Worm (Caenorhabditis elegans) whole organism, L3 larva: ENCODE data around the gene tpst-2.

Experiments
- R02D3.7 ChIP-seq: fragments of 150-350 bp; optimal IDR thresholded peaks from 2 replicates; lab custom pipeline; 2014; ENCODE audit warnings: missing biosample characterization, missing genetic modification characterization
- aly-2 ChIP-seq: fragments of 150-350 bp; optimal IDR thresholded peaks from 2 replicates; lab custom pipeline; 2014; ENCODE audit warnings: missing biosample characterization, missing genetic modification characterization
- ama-1 ChIP-seq: fragments of 150-350 bp; optimal IDR thresholded peaks from 2 replicates; lab custom pipeline; 2018
- ceh-28 ChIP-seq: fragments of 150-350 bp; optimal IDR thresholded peaks from 2 replicates; lab custom pipeline; 2014; ENCODE audit warnings: missing biosample characterization, missing genetic modification reagents, missing genetic modification characterization
- ceh-82 ChIP-seq: fragments of 150-350 bp; optimal IDR thresholded peaks from 2 replicates; lab custom pipeline; 2014; ENCODE audit warnings: missing biosample characterization, missing genetic modification characterization
- ceh-9 ChIP-seq: sonication (generic microtip); optimal IDR thresholded peaks from 2 replicates; lab custom pipeline; 2018; ENCODE audit warnings: missing biosample characterization, missing genetic modification characterization
- daf-12 ChIP-seq: fragments of 150-350 bp; optimal IDR thresholded peaks from 2 replicates; lab custom pipeline; 2014; ENCODE audit warnings: missing biosample characterization, missing genetic modification reagents, missing genetic modification characterization
- egl-27 ChIP-seq: sonication (generic microtip); optimal IDR thresholded peaks from 4 replicates; lab custom pipeline; 2017; ENCODE audit warnings: missing biosample characterization, missing genetic modification reagents, missing genetic modification characterization
- egl-5 ChIP-seq: fragments of 150-350 bp; optimal IDR thresholded peaks from 2 replicates; lab custom pipeline; 2017; ENCODE audit warnings: missing biosample characterization, missing genetic modification reagents, missing genetic modification characterization, inconsistent platforms
- elt-2 ChIP-seq: sonication (generic microtip); optimal IDR thresholded peaks from 2 replicates; lab custom pipeline; 2016; ENCODE audit warnings: missing genetic modification reagents, mild to moderate bottlenecking, missing genetic modification characterization, missing compliant biosample characterization
- elt-3 ChIP-seq, 3 experiments: fragments of 150-350 bp in 1 of 3; sonication (generic microtip) in 2 of 3; optimal IDR thresholded peaks; 2 replicates in 2 of 3; 4 replicates in 1 of 3; lab custom pipeline; 2014 to 2017; ENCODE audit warnings: missing biosample characterization in 3 of 3, missing genetic modification characterization in 3 of 3
- eor-1 ChIP-seq, 2 experiments: fragments of 150-350 bp; optimal IDR thresholded peaks; 2 replicates each; lab custom pipeline; 2014 to 2018; ENCODE audit warnings: missing biosample characterization in 2 of 2, missing genetic modification characterization in 2 of 2
- fkh-10 ChIP-seq: sonication (generic microtip); optimal IDR thresholded peaks from 2 replicates; lab custom pipeline; 2017; ENCODE audit warnings: missing biosample characterization, missing genetic modification reagents, missing genetic modification characterization
- fos-1 ChIP-seq: fragments of 150-350 bp; optimal IDR thresholded peaks from 2 replicates; lab custom pipeline; 2014; ENCODE audit warnings: missing biosample characterization, missing genetic modification characterization
- hmg-11 ChIP-seq: sonication (generic microtip); optimal IDR thresholded peaks from 2 replicates; lab custom pipeline; 2016; ENCODE audit warnings: missing genetic modification characterization, missing compliant biosample characterization
- jun-1 ChIP-seq: fragments of 150-350 bp; optimal IDR thresholded peaks from 2 replicates; lab custom pipeline; 2014; ENCODE audit warnings: missing biosample characterization, missing genetic modification reagents, missing genetic modification characterization
- lin-15B ChIP-seq: fragments of 150-350 bp; optimal IDR thresholded peaks from 2 replicates; lab custom pipeline; 2014; ENCODE audit warnings: missing biosample characterization, missing genetic modification characterization
- mdl-1 ChIP-seq: fragments of 150-350 bp; optimal IDR thresholded peaks from 2 replicates; lab custom pipeline; 2014; ENCODE audit warnings: missing biosample characterization, missing genetic modification characterization
- mml-1 ChIP-seq: fragments of 150-350 bp; sonication (generic microtip); optimal IDR thresholded peaks from 3 replicates; lab custom pipeline; 2014; ENCODE audit warnings: missing biosample characterization, missing genetic modification characterization
- nfya-1 ChIP-seq: sonication (generic microtip); optimal IDR thresholded peaks from 2 replicates; lab custom pipeline; 2017; ENCODE audit warnings: missing genetic modification characterization, mild to moderate bottlenecking, missing compliant biosample characterization, antibody characterized with exemption, moderate library complexity; ENCODE audit not compliant: insufficient read depth
- nhr-11 ChIP-seq: fragments of 150-350 bp; optimal IDR thresholded peaks from 2 replicates; lab custom pipeline; 2014; ENCODE audit warnings: missing biosample characterization, missing genetic modification characterization
- nhr-23 ChIP-seq: fragments of 150-350 bp; optimal IDR thresholded peaks from 2 replicates; lab custom pipeline; 2014; ENCODE audit warnings: missing biosample characterization, missing genetic modification reagents, missing genetic modification characterization
- nhr-25 ChIP-seq: sonication (generic microtip); optimal IDR thresholded peaks from 2 replicates; lab custom pipeline; 2017; ENCODE audit warnings: missing biosample characterization, missing genetic modification characterization
- nhr-28 ChIP-seq: fragments of 150-350 bp; optimal IDR thresholded peaks from 2 replicates; lab custom pipeline; 2014; ENCODE audit warnings: missing biosample characterization, missing genetic modification characterization
- nhr-67 ChIP-seq: fragments of 150-350 bp; optimal IDR thresholded peaks from 2 replicates; lab custom pipeline; 2014; ENCODE audit warnings: missing biosample characterization, missing genetic modification characterization
- nhr-76 ChIP-seq: fragments of 150-350 bp; sonication (generic microtip); optimal IDR thresholded peaks from 5 replicates; lab custom pipeline; 2014; ENCODE audit warnings: missing biosample characterization, missing genetic modification characterization
- nhr-77 ChIP-seq: fragments of 150-350 bp; optimal IDR thresholded peaks from 2 replicates; lab custom pipeline; 2014; ENCODE audit warnings: missing biosample characterization, missing genetic modification characterization
- pha-4 ChIP-seq: fragments of 150-350 bp; optimal IDR thresholded peaks from 2 replicates; lab custom pipeline; 2014; ENCODE audit warnings: missing biosample characterization, missing genetic modification reagents, missing genetic modification characterization
- pqm-1 ChIP-seq: fragments of 150-350 bp; optimal IDR thresholded peaks from 2 replicates; lab custom pipeline; 2017; ENCODE audit warnings: missing biosample characterization, missing genetic modification characterization, inconsistent platforms
- sea-2 ChIP-seq: fragments of 150-350 bp; sonication (generic microtip); optimal IDR thresholded peaks from 4 replicates; lab custom pipeline; 2014; ENCODE audit warnings: missing biosample characterization, missing genetic modification reagents, missing genetic modification characterization
- snpc-4 ChIP-seq: fragments of 150-350 bp; optimal IDR thresholded peaks from 2 replicates; lab custom pipeline; 2014; ENCODE audit warnings: missing biosample characterization, missing genetic modification characterization
- unc-39 ChIP-seq: sonication (generic microtip); optimal IDR thresholded peaks from 4 replicates; lab custom pipeline; 2017; ENCODE audit warnings: missing biosample characterization, missing genetic modification characterization
- unc-62 ChIP-seq: fragments of 150-350 bp; sonication (generic microtip); optimal IDR thresholded peaks from 4 replicates; lab custom pipeline; 2014; ENCODE audit warnings: missing biosample characterization, missing genetic modification reagents, missing genetic modification characterization
- zag-1 ChIP-seq: fragments of 150-350 bp; optimal IDR thresholded peaks from 2 replicates; lab custom pipeline; 2014; ENCODE audit warnings: missing biosample characterization, missing genetic modification characterization
- ztf-11 ChIP-seq: fragments of 150-350 bp; optimal IDR thresholded peaks from 2 replicates; lab custom pipeline; 2014; ENCODE audit warnings: missing biosample characterization, missing genetic modification characterization

The tpst-2 gene

ce11 chrIII:768528-768927, 2.5 kb upstream of the tpst-2 start:
- TF ChIP-seq nhr-76 (tag; lab: Kevin White, UChicago) (no peak), ztf-11 (tag; lab: Kevin White, UChicago) (no peak), egl-27 (tag; lab: Kevin White, UChicago) (no peak), nhr-28 (tag; lab: Kevin White, UChicago) (no peak), unc-39 (tag; lab: Kevin White, UChicago) (no peak), jun-1 (tag; lab: Kevin White, UChicago) (no peak), nhr-23 (tag; lab: Kevin White, UChicago) (no peak), sea-2 (no peak), fkh-10 (GFP tag; lab: Kevin White, UChicago) (no peak)

ce11 chrIII:772675-773074, 1.6 kb downstream of the tpst-2 start:
- TF ChIP-seq lin-15B (tag; lab: Kevin White, UChicago) (no peak), R02D3.7 (tag; lab: Kevin White, UChicago) (no peak), nhr-23 (tag; lab: Kevin White, UChicago) (peak; percentile 69), ama-1 (lab: Kevin White, UChicago) (no peak), nhr-67 (no peak), elt-2 (no peak), zag-1 (tag; lab: Kevin White, UChicago) (no peak), mdl-1 (tag; lab: Kevin White, UChicago) (no peak), aly-2 (tag; lab: Kevin White, UChicago) (no peak), nhr-28 (tag; lab: Kevin White, UChicago) (no peak), unc-62 (GFP tag; lab: Kevin White, UChicago) (no peak), pha-4 (tag; lab: Kevin White, UChicago) (no peak), eor-1 (tag; optimal IDR thresholded peaks at IDR 0.05; lab: Kevin White, UChicago) (no peak), daf-12 (no peak), nhr-11 (no peak), unc-39 (tag; lab: Kevin White, UChicago) (no peak), nfya-1 (tag; lab: Kevin White, UChicago) (no peak), nhr-25 (peak; percentile 7), nhr-77 (tag; lab: Kevin White, UChicago) (no peak), mml-1 (tag; lab: Kevin White, UChicago) (no peak), elt-3 (tag; optimal IDR thresholded peaks at IDR 0.05; lab: Kevin White, UChicago) (no peak), egl-5 (tag; lab: Kevin White, UChicago) (no peak), ceh-82 (no peak), ceh-9 (tag; lab: Kevin White, UChicago) (no peak), fos-1 (tag; lab: Kevin White, UChicago) (no peak), hmg-11 (peak; percentile 30), ceh-28 (tag; lab: Kevin White, UChicago) (peak; percentile 17)

ce11 chrIII:773114-773513, 2.1 kb downstream of the tpst-2 start, which contains the start of gene cyn-6:
Gene cyn-6 (plus strand): TSS chrIII:773414.
- TF ChIP-seq unc-39 (tag; lab: Kevin White, UChicago) (no peak), nhr-11 (no peak), jun-1 (tag; lab: Kevin White, UChicago) (no peak), daf-12 (no peak), mdl-1 (tag; lab: Kevin White, UChicago) (no peak), nhr-23 (tag; lab: Kevin White, UChicago) (no peak), nhr-77 (tag; lab: Kevin White, UChicago) (no peak), eor-1 (tag; optimal IDR thresholded peaks at IDR 0.05; lab: Kevin White, UChicago) (no peak), elt-2 (no peak), ceh-9 (tag; lab: Kevin White, UChicago) (no peak), nhr-76 (tag; lab: Kevin White, UChicago) (no peak)

ce11 chrIII:775443-775842, 4.4 kb downstream of the tpst-2 start:
- TF ChIP-seq aly-2 (tag; lab: Kevin White, UChicago) (no peak), snpc-4 (no peak), mdl-1 (tag; lab: Kevin White, UChicago) (no peak), ceh-28 (tag; lab: Kevin White, UChicago) (no peak), fkh-10 (GFP tag; lab: Kevin White, UChicago) (no peak), nhr-25 (no peak), ztf-11 (tag; lab: Kevin White, UChicago) (no peak), egl-5 (tag; lab: Kevin White, UChicago) (no peak), zag-1 (tag; lab: Kevin White, UChicago) (no peak), ama-1 (lab: Kevin White, UChicago) (no peak), pqm-1 (no peak), nhr-28 (tag; lab: Kevin White, UChicago) (no peak)
